Worm (Caenorhabditis elegans) whole organism, early embryonic: ENCODE measurements around the gene sphr-1.

Experiments
- aly-1 ChIP-seq: sonication (generic microtip); optimal IDR thresholded peaks from 2 replicates; lab custom pipeline; 2016; ENCODE audit warnings: missing genetic modification characterization, missing compliant biosample characterization
- flt-1 ChIP-seq: fragments of 200-800 bp; sonication (Bioruptor generic); IDR thresholded peaks from 2 replicates; pipeline ENCODE4 v1.3.6; 2022; ENCODE audit warnings: missing genetic modification characterization, missing compliant biosample characterization

ce11 chrV:9202710-9203109 lies 11.3 kb downstream of the sphr-1 start, which contains the start of gene asp-2:
- TF ChIP-seq aly-1 (tag; lab: Kevin White, UChicago) = no peak
- TF ChIP-seq flt-1 (GFP tag; lab: Robert Waterston, UW) = no peak
